Worm (Caenorhabditis elegans): ENCODE measurements around the gene ZK177.3.

The ZK177.3 gene

ce11 chrII:5473946-5474423, 41.7 kb upstream of the ZK177.3 start, which contains the start of gene mrps-16 (continued):
- TF ChIP-seq attf-5 (GFP tag; optimal IDR thresholded peaks at IDR 0.05) (no peak), Y56A3A.18 (GFP tag; IDR thresholded peaks at IDR 0.05) (no peak), mes-4 (tag; optimal IDR thresholded peaks at IDR 0.05) (no peak), aptf-2 (GFP tag; conservative IDR thresholded peaks at IDR 0.05) (no peak), F55B11.4 (tag; optimal IDR thresholded peaks at IDR 0.05; ENCODE audit: borderline replicate concordance, insufficient read depth) (no peak), F52B5.7 (tag; optimal IDR thresholded peaks at IDR 0.05) (no peak), nhr-120 (GFP tag; IDR thresholded peaks at IDR 0.05) (no peak), unc-62 (GFP tag; optimal IDR thresholded peaks at IDR 0.05) (no peak), lir-1 (GFP tag; conservative IDR thresholded peaks at IDR 0.05) (no peak), let-607 (tag; optimal IDR thresholded peaks at IDR 0.05) (no peak), athp-1 (tag; optimal IDR thresholded peaks at IDR 0.05) (no peak), tlf-1 (GFP tag; optimal IDR thresholded peaks at IDR 0.05) (no peak), madf-8 (GFP tag; conservative IDR thresholded peaks at IDR 0.05) (peak; percentile 43), mcd-1 (GFP tag; IDR thresholded peaks at IDR 0.05) (peak; percentile 26; the same call in 1 of the 2 replicates), ceh-91 (GFP tag; IDR thresholded peaks at IDR 0.05) (0 out of 2 replicates have a peak, but pooled peaks have one; percentile 17), die-1 (tag; optimal IDR thresholded peaks at IDR 0.05) (no peak), C06A6.2 (GFP tag; conservative IDR thresholded peaks at IDR 0.05) (no peak), lsy-27 (tag; optimal IDR thresholded peaks at IDR 0.05; ENCODE audit: borderline replicate concordance, insufficient read depth) (no peak), cebp-2 (GFP tag; IDR thresholded peaks at IDR 0.05) (no peak), F37B4.10 (GFP tag; IDR thresholded peaks at IDR 0.05) (no peak), ccch-3 (GFP tag; optimal IDR thresholded peaks at IDR 0.05) (no peak), zim-3 (tag; optimal IDR thresholded peaks at IDR 0.05) (no peak), madf-10 (tag; optimal IDR thresholded peaks at IDR 0.05) (no peak), ztf-26 (tag; optimal IDR thresholded peaks at IDR 0.05) (no peak), hlh-12 (tag; optimal IDR thresholded peaks at IDR 0.05) (no peak), lin-26 (GFP tag; IDR thresholded peaks at IDR 0.05) (no peak), nhr-179 (tag; optimal IDR thresholded peaks at IDR 0.05) (no peak), ceh-100 (GFP tag; IDR thresholded peaks at IDR 0.05) (no peak), aptf-3 (GFP tag; IDR thresholded peaks at IDR 0.05) (no peak), F10E7.11 (tag; optimal IDR thresholded peaks at IDR 0.05) (no peak), hlh-26 (GFP tag; conservative IDR thresholded peaks at IDR 0.05) (no peak), K11D2.4 (GFP tag; IDR thresholded peaks at IDR 0.05) (no peak), fkh-3 (tag; optimal IDR thresholded peaks at IDR 0.05) (no peak), somi-1 (GFP tag; optimal IDR thresholded peaks at IDR 0.05) (no peak), B0019.2 (GFP tag; conservative IDR thresholded peaks at IDR 0.05) (no peak), nhr-90 (tag; optimal IDR thresholded peaks at IDR 0.05) (no peak), him-1 (tag; optimal IDR thresholded peaks at IDR 0.05) (no peak), egl-44 (GFP tag; IDR thresholded peaks at IDR 0.05) (no peak), sea-2 (GFP tag; IDR thresholded peaks at IDR 0.05) (no peak), nfya-1 (tag; optimal IDR thresholded peaks at IDR 0.05; ENCODE audit: borderline replicate concordance, insufficient read depth) (no peak), snpc-1.1 (tag; optimal IDR thresholded peaks at IDR 0.05; ENCODE audit: insufficient read depth) (peak; percentile 17), xnd-1 (tag; optimal IDR thresholded peaks at IDR 0.05) (peak; percentile 18), ceh-58 (GFP tag; IDR thresholded peaks at IDR 0.05) (no peak), dpff-1 (tag; optimal IDR thresholded peaks at IDR 0.05) (no peak), K12H6.12 (tag; optimal IDR thresholded peaks at IDR 0.05) (no peak), Y53F4B.3 (GFP tag; IDR thresholded peaks at IDR 0.05) (no peak), rcor-1 (GFP tag; IDR thresholded peaks at IDR 0.05) (no peak), lin-40 (tag; optimal IDR thresholded peaks at IDR 0.05) (peak; percentile 23), ztf-6 (GFP tag; IDR thresholded peaks at IDR 0.05) (no peak)
